Worm (Caenorhabditis elegans) whole organism, L1 larva: ENCODE measurements around the gene cacn-1.

ENCODE experiments used
- F16B12.6 ChIP-seq: fragments of 150-350 bp; optimal IDR thresholded peaks from 2 replicates; lab custom pipeline; 2014; ENCODE audit warnings: missing biosample characterization, missing genetic modification characterization
- Y116A8C.19 ChIP-seq: sonication (generic microtip); optimal IDR thresholded peaks from 2 replicates; lab custom pipeline; 2016; ENCODE audit warnings: missing compliant biosample characterization, missing genetic modification characterization, borderline replicate concordance
- ceh-63 ChIP-seq: fragments of 200-800 bp; sonication (Bioruptor generic); optimal IDR thresholded peaks from 2 replicates; lab custom pipeline; 2018; ENCODE audit warnings: mild to moderate bottlenecking, missing genetic modification characterization, missing compliant biosample characterization
- ceh-8 ChIP-seq: fragments of 200-800 bp; sonication (Bioruptor generic); optimal IDR thresholded peaks from 2 replicates; lab custom pipeline; 2018; ENCODE audit warnings: mild to moderate bottlenecking, missing genetic modification characterization, moderate library complexity, missing compliant biosample characterization
- ceh-82 ChIP-seq, 3 experiments: fragments of 150-350 bp in 1 of 3; sonication (generic microtip) in 2 of 3; optimal IDR thresholded peaks; 2 replicates each; lab custom pipeline; 2014 to 2017; ENCODE audit warnings: missing biosample characterization in 3 of 3, missing genetic modification characterization in 3 of 3
- ceh-88 ChIP-seq: fragments of 200-800 bp; sonication (Bioruptor generic); IDR thresholded peaks from 2 replicates; pipeline ENCODE4 v1.3.6; 2022; ENCODE audit warnings: missing genetic modification characterization, missing compliant biosample characterization
- dpl-1 ChIP-seq, 3 experiments: fragments of 150-350 bp in 2 of 3; sonication (generic microtip) in 1 of 3; optimal IDR thresholded peaks; 2 replicates each; lab custom pipeline; 2014 to 2017; ENCODE audit warnings: missing biosample characterization in 3 of 3, missing genetic modification characterization in 3 of 3, missing genetic modification reagents in 3 of 3
- dsc-1 ChIP-seq: sonication (generic microtip); optimal IDR thresholded peaks from 2 replicates; lab custom pipeline; 2016; ENCODE audit warnings: mild to moderate bottlenecking, missing genetic modification characterization, missing compliant biosample characterization
- efl-1 ChIP-seq, 4 experiments: fragments of 150-350 bp; optimal IDR thresholded peaks in 3 of 4; peaks in 1 of 4; 1 replicate in 1 of 4; 2 replicates in 3 of 4; lab custom pipeline; 2014; ENCODE audit warnings: missing biosample characterization in 2 of 4, missing genetic modification characterization in 2 of 4, missing genetic modification reagents in 2 of 4
- fkh-10 ChIP-seq: sonication (generic microtip); optimal IDR thresholded peaks from 2 replicates; lab custom pipeline; 2017; ENCODE audit warnings: missing biosample characterization, missing genetic modification reagents, missing genetic modification characterization
- fkh-4 ChIP-seq: sonication (generic microtip); optimal IDR thresholded peaks from 2 replicates; lab custom pipeline; 2016; ENCODE audit warnings: missing compliant biosample characterization, missing genetic modification characterization, borderline replicate concordance
- isw-1 ChIP-seq: fragments of 200-800 bp; sonication (Bioruptor generic); IDR thresholded peaks from 2 replicates; pipeline ENCODE4 v1.3.6; 2022; ENCODE audit warnings: missing genetic modification characterization, missing compliant biosample characterization
- lin-14 ChIP-seq: fragments of 200-800 bp; sonication (Bioruptor generic); optimal IDR thresholded peaks from 2 replicates; lab custom pipeline; 2018; ENCODE audit warnings: mild to moderate bottlenecking, missing genetic modification characterization, moderate library complexity, missing compliant biosample characterization
- lin-35 ChIP-seq, 2 experiments: fragments of 150-350 bp; optimal IDR thresholded peaks; 2 replicates each; lab custom pipeline; 2014; ENCODE audit warnings: missing biosample characterization in 2 of 2, missing genetic modification characterization in 2 of 2, missing genetic modification reagents in 2 of 2
- lsy-2 ChIP-seq, 2 experiments: fragments of 150-350 bp; optimal IDR thresholded peaks; 2 replicates each; lab custom pipeline; 2014; ENCODE audit warnings: missing biosample characterization in 2 of 2, missing genetic modification characterization in 2 of 2
- mab-9 ChIP-seq: fragments of 200-800 bp; sonication (Bioruptor generic); IDR thresholded peaks from 2 replicates; pipeline ENCODE4 v1.3.6; 2022; ENCODE audit warnings: missing genetic modification reagents, missing genetic modification characterization, missing compliant biosample characterization
- mef-2 ChIP-seq: fragments of 150-350 bp; optimal IDR thresholded peaks from 2 replicates; lab custom pipeline; 2014; ENCODE audit warnings: missing biosample characterization, missing genetic modification characterization
- mep-1 ChIP-seq: fragments of 150-350 bp; optimal IDR thresholded peaks from 2 replicates; lab custom pipeline; 2014; ENCODE audit warnings: missing biosample characterization, missing genetic modification characterization
- nhr-19 ChIP-seq: fragments of 200-800 bp; sonication (Bioruptor generic); conservative IDR thresholded peaks from 2 replicates; pipeline ENCODE4 v1.3.6; 2022; ENCODE audit warnings: missing genetic modification characterization, missing compliant biosample characterization
- nhr-20 ChIP-seq: sonication (generic microtip); optimal IDR thresholded peaks from 2 replicates; lab custom pipeline; 2016; ENCODE audit warnings: mild to moderate bottlenecking, missing genetic modification characterization, missing compliant biosample characterization
- nhr-28 ChIP-seq: fragments of 150-350 bp; optimal IDR thresholded peaks from 2 replicates; lab custom pipeline; 2014; ENCODE audit warnings: missing biosample characterization, missing genetic modification characterization
- nhr-47 ChIP-seq: sonication (generic microtip); optimal IDR thresholded peaks from 2 replicates; lab custom pipeline; 2016; ENCODE audit warnings: mild to moderate bottlenecking, missing genetic modification characterization, moderate library complexity, missing compliant biosample characterization
- nhr-71 ChIP-seq: sonication (generic microtip); optimal IDR thresholded peaks from 2 replicates; lab custom pipeline; 2016; ENCODE audit warnings: mild to moderate bottlenecking, missing genetic modification characterization, moderate library complexity, missing compliant biosample characterization
- nhr-76 ChIP-seq: sonication (generic microtip); optimal IDR thresholded peaks from 2 replicates; lab custom pipeline; 2017; ENCODE audit warnings: missing biosample characterization, missing genetic modification characterization
- nhr-77 ChIP-seq: fragments of 150-350 bp; optimal IDR thresholded peaks from 2 replicates; lab custom pipeline; 2014; ENCODE audit warnings: missing biosample characterization, missing genetic modification characterization
- nhr-85 ChIP-seq: sonication (generic microtip); peaks from one replicate; lab custom pipeline; 2016; ENCODE audit warnings: missing genetic modification characterization, inconsistent platforms, missing compliant biosample characterization
- nhr-90 ChIP-seq: sonication (generic microtip); optimal IDR thresholded peaks from 2 replicates; lab custom pipeline; 2016; ENCODE audit warnings: mild to moderate bottlenecking, missing genetic modification characterization, missing compliant biosample characterization; ENCODE audit not compliant: poor library complexity
- rnt-1 ChIP-seq: sonication (generic microtip); optimal IDR thresholded peaks from 2 replicates; lab custom pipeline; 2016; ENCODE audit warnings: mild to moderate bottlenecking, missing genetic modification characterization, moderate library complexity, missing compliant biosample characterization
- snpc-4 ChIP-seq: fragments of 150-350 bp; optimal IDR thresholded peaks from 2 replicates; lab custom pipeline; 2014; ENCODE audit warnings: missing biosample characterization, missing genetic modification characterization
- snu-23 ChIP-seq: sonication (generic microtip); optimal IDR thresholded peaks from 2 replicates; lab custom pipeline; 2016; ENCODE audit warnings: missing genetic modification characterization, missing compliant biosample characterization
- sup-37 ChIP-seq: fragments of 200-800 bp; sonication (Bioruptor generic); optimal IDR thresholded peaks from 2 replicates; lab custom pipeline; 2018; ENCODE audit warnings: mild to moderate bottlenecking, missing genetic modification characterization, missing compliant biosample characterization
- swsn-7 ChIP-seq: sonication (generic microtip); optimal IDR thresholded peaks from 2 replicates; lab custom pipeline; 2016; ENCODE audit warnings: missing genetic modification characterization, missing compliant biosample characterization
- tbx-2 ChIP-seq: sonication (generic microtip); optimal IDR thresholded peaks from 2 replicates; lab custom pipeline; 2016; ENCODE audit warnings: missing genetic modification characterization, missing compliant biosample characterization
- unc-30 ChIP-seq: sonication (generic microtip); optimal IDR thresholded peaks from 2 replicates; lab custom pipeline; 2017; ENCODE audit warnings: missing biosample characterization, missing genetic modification characterization
- unc-62 ChIP-seq: fragments of 150-350 bp; optimal IDR thresholded peaks from 2 replicates; lab custom pipeline; 2014; ENCODE audit warnings: missing biosample characterization, missing genetic modification reagents, missing genetic modification characterization
- unc-86 ChIP-seq: sonication (generic microtip); optimal IDR thresholded peaks from 2 replicates; lab custom pipeline; 2016; ENCODE audit warnings: missing genetic modification characterization, missing compliant biosample characterization
- vab-15 ChIP-seq: sonication (generic microtip); optimal IDR thresholded peaks from 2 replicates; lab custom pipeline; 2017; ENCODE audit warnings: missing genotype, mild to moderate bottlenecking, missing genetic modification characterization, missing compliant biosample characterization
- xbp-1 ChIP-seq: sonication (generic microtip); optimal IDR thresholded peaks from 2 replicates; lab custom pipeline; 2016; ENCODE audit warnings: missing genetic modification characterization, missing compliant biosample characterization
- ztf-11 ChIP-seq, 2 experiments: sonication (generic microtip); optimal IDR thresholded peaks; 2 replicates each; lab custom pipeline; 2016 to 2017; ENCODE audit warnings: missing genetic modification characterization in 2 of 2, missing biosample characterization in 1 of 2, missing compliant biosample characterization in 1 of 2

cacn-1 gene

DNA sequence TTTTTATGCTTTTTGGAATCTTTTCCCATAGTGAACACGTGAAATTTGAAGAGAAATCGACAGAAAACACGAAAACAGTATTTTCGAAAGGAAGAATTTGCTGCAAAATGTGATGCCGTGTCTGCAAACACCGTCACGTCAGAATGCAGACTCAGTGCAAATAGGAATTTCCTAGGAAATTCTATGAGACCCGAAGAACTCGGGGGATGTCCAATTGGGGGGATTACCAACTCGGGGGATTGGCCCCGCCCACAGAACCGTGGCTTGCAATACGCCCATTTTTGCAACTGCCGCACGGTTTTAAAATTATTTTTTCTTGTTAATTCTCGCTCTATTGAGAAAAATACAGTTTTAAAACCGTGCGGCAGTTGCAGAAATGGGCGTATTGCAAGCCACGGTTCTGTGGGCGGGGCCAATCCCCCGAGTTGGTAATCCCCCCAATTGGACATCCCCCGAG, at the start of gene cacn-1:
Gene cacn-1, minus strand, starts transcription at position 51 of the 457 bp plus-strand sequence.
- peak; percentile 27 to 64 (median 51) for TF ChIP-seq dpl-1 (GFP tag; optimal IDR thresholded peaks at IDR 0.05; lab: Kevin White, UChicago)
- peak; percentile 44 for TF ChIP-seq tbx-2 (tag; lab: Kevin White, UChicago)
- peak; percentile 57 for TF ChIP-seq nhr-85 (tag; lab: Kevin White, UChicago)
- TF ChIP-seq lin-35 (GFP tag; optimal IDR thresholded peaks at IDR 0.05; lab: Kevin White, UChicago), result peak; percentile 30 to 44
- TF ChIP-seq nhr-20 (tag; lab: Kevin White, UChicago), result peak; percentile 42
- peak in 1 of 2 experiments; percentile 37 for TF ChIP-seq ztf-11 (tag; optimal IDR thresholded peaks at IDR 0.05; lab: Kevin White, UChicago)
- peak; percentile 47 for TF ChIP-seq swsn-7 (tag; lab: Kevin White, UChicago)
- TF ChIP-seq efl-1 (optimal IDR thresholded peaks at IDR 0.05; lab: Kevin White, UChicago), result peak; percentile 46 to 62
- TF ChIP-seq efl-1 (GFP tag; optimal IDR thresholded peaks at IDR 0.05 in 1 of 2; lab: Kevin White, UChicago), result peak; percentile 58 to 96
- peak; percentile 74 for TF ChIP-seq rnt-1 (tag; lab: Kevin White, UChicago)
- TF ChIP-seq dsc-1, result peak; percentile 14
- peak; percentile 3 to 59 (median 34) for TF ChIP-seq ceh-82 (tag; optimal IDR thresholded peaks at IDR 0.05; lab: Kevin White, UChicago)
- peak; percentile 43 for TF ChIP-seq ceh-8
- peak; percentile 48 to 55 for TF ChIP-seq lsy-2 (tag; optimal IDR thresholded peaks at IDR 0.05; lab: Kevin White, UChicago)
- peak; percentile 55 for TF ChIP-seq nhr-77 (tag; lab: Kevin White, UChicago)
- 0 out of 2 replicates have a peak, but pooled peaks have one; percentile 8 for TF ChIP-seq ceh-88 (GFP tag; lab: Robert Waterston, UW)
- TF ChIP-seq F16B12.6, result peak; percentile 93
- TF ChIP-seq nhr-19 (GFP tag; lab: Robert Waterston, UW), result peak; percentile 68
- peak; percentile 55 for TF ChIP-seq snu-23 (GFP tag; lab: Kevin White, UChicago)
- TF ChIP-seq unc-86 (tag; lab: Kevin White, UChicago), result peak; percentile 47
- peak; percentile 5 for TF ChIP-seq nhr-71
- peak; percentile 49 for TF ChIP-seq mep-1 (tag; lab: Kevin White, UChicago)
- TF ChIP-seq nhr-47 (tag; lab: Kevin White, UChicago), result peak; percentile 66
- peak; percentile 45 for TF ChIP-seq isw-1
- peak; percentile 39 for TF ChIP-seq xbp-1 (tag; lab: Kevin White, UChicago)
- TF ChIP-seq nhr-90 (tag; lab: Kevin White, UChicago), result peak; percentile 65
- peak; percentile 57 for TF ChIP-seq mab-9 (GFP tag; lab: Robert Waterston, UW)

DNA sequence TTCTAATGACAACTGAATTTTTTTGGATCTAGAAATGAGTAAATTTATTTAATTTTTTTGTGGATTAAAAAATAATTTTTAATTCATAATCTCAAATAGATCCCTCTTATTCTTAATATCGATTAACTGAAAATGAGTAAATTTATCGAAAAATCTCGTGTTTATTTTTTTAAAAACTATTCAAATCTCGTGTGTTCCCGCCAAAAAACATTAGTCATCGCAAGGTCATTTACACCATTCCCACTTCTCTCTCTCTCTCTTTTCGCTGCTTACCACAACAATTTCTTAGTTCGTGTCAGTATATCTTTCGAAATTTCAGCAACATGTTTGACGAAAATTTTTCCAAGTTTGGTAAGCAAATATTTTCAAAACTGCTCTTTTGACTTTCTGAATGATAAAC, 45.5 kb upstream of the cacn-1 start:
- no peak for TF ChIP-seq unc-30 (tag; lab: Kevin White, UChicago)
- no peak for TF ChIP-seq xbp-1 (tag; lab: Kevin White, UChicago)
- TF ChIP-seq nhr-85 (tag; lab: Kevin White, UChicago), result peak; percentile 35
- TF ChIP-seq lin-35 (GFP tag; optimal IDR thresholded peaks at IDR 0.05; lab: Kevin White, UChicago), result peak in 1 of 2 experiments; percentile 32
- TF ChIP-seq efl-1 (optimal IDR thresholded peaks at IDR 0.05; lab: Kevin White, UChicago), result peak in 1 of 2 experiments; percentile 4
- peak; percentile 54 to 74 for TF ChIP-seq efl-1 (GFP tag; optimal IDR thresholded peaks at IDR 0.05 in 1 of 2; lab: Kevin White, UChicago)
- peak; percentile 36 to 52 (median 46) for TF ChIP-seq dpl-1 (GFP tag; optimal IDR thresholded peaks at IDR 0.05; lab: Kevin White, UChicago)
- peak; percentile 4 for TF ChIP-seq lin-14 (GFP tag; lab: Kevin White, UChicago)
- no peak for TF ChIP-seq nhr-28 (tag; lab: Kevin White, UChicago)
- TF ChIP-seq, all 84 proteins: peak for 5

DNA sequence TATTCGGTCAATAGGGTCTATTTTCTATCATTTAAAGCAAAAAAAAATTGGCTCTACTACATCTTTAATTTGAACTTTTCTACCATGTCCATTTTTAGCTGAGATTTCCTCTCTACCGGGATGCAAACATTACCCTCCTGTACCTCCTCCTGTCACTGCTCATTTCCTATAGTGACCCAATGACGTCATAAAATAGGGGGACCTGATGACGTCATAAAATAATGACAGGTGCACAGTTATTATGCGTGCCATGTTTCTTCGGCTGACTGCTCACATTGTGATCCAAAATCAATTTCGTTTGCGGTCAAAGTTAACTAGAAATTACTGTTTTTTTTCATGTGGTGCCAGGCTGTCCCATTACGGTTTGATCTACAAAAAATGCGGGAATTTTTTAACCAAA, 45.0 kb upstream of the cacn-1 start:
- no peak for TF ChIP-seq snpc-4 (tag; lab: Kevin White, UChicago)
- TF ChIP-seq ceh-63, result no peak
- TF ChIP-seq nhr-90 (tag; lab: Kevin White, UChicago), result no peak
- no peak for TF ChIP-seq Y116A8C.19 (tag; lab: Kevin White, UChicago)
- TF ChIP-seq unc-62 (GFP tag; lab: Kevin White, UChicago), result no peak
- TF ChIP-seq ztf-11 (tag; optimal IDR thresholded peaks at IDR 0.05; lab: Kevin White, UChicago), result no peak
- no peak for TF ChIP-seq nhr-76 (tag; lab: Kevin White, UChicago)
- no peak for TF ChIP-seq sup-37 (GFP tag; lab: Kevin White, UChicago)
- no peak for TF ChIP-seq vab-15
- no peak for TF ChIP-seq mef-2
- no peak for TF ChIP-seq fkh-10 (GFP tag; lab: Kevin White, UChicago)
- TF ChIP-seq fkh-4 (tag; lab: Kevin White, UChicago), result no peak
- TF ChIP-seq, all 84 proteins: peak for 0
